Fruit fly (Drosophila melanogaster): ENCODE results near the gene CG16890.

The CG16890 gene

DNA sequence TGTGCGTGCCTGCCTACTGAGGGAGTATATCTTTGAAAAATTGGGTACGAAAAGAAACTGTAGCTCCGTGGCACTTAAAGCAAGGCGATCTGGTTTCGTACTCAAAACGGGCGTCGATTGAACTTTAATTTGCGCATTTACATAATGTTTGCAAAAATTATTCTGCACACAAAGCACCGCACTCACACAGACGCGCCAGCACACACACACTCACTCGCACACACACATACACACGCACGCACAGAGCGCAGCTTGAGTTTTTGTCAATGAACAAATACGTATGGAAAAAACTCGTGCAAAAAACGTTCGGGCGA lies 4.4 kb downstream of the CG16890 start (continued):
- TF ChIP-seq chn (GFP tag; optimal IDR thresholded peaks at IDR 0.05) (no peak), ato (GFP tag; IDR thresholded peaks at IDR 0.05; ENCODE audit: partially characterized antibody) (peak; percentile 43; the same call in 1 of the 2 replicates), her (GFP tag; optimal IDR thresholded peaks at IDR 0.05) (peak; percentile 17), CG6813 (GFP tag; optimal IDR thresholded peaks at IDR 0.05) (no peak), bowl (GFP tag; IDR thresholded peaks at IDR 0.05) (peak; percentile 41; the same call in 1 of the 2 replicates), CG7372 (GFP tag; IDR thresholded peaks at IDR 0.05) (no peak), cwo (GFP tag; optimal IDR thresholded peaks at IDR 0.05) (no peak), H15 (GFP tag; IDR thresholded peaks at IDR 0.05) (0 out of 3 replicates have a peak, but pooled peaks have one; percentile 19), Six4 (GFP tag; optimal IDR thresholded peaks at IDR 0.05) (no peak), CG7786 (GFP tag; optimal IDR thresholded peaks at IDR 0.05) (no peak), CG13287 (GFP tag; IDR thresholded peaks at IDR 0.05; ENCODE audit: partially characterized antibody) (peak; percentile 15; the same call in 1 of the 2 replicates), Dref (GFP tag; IDR thresholded peaks at IDR 0.05) (no peak), knrl (GFP tag; IDR thresholded peaks at IDR 0.05; ENCODE audit: partially characterized antibody) (no peak), hth (optimal IDR thresholded peaks at IDR 0.05) (no peak), wek (GFP tag; optimal IDR thresholded peaks at IDR 0.05) (peak; percentile 13), CG12769 (tag; optimal IDR thresholded peaks at IDR 0.05) (peak; percentile 22), grau (tag; optimal IDR thresholded peaks at IDR 0.05) (no peak), CG2199 (GFP tag; IDR thresholded peaks at IDR 0.05) (0 out of 3 replicates have a peak, but pooled peaks have one; percentile 22), cg (GFP tag; optimal IDR thresholded peaks at IDR 0.05) (peak; percentile 69), rib (GFP tag; IDR thresholded peaks at IDR 0.05) (peak; percentile 92)

DNA sequence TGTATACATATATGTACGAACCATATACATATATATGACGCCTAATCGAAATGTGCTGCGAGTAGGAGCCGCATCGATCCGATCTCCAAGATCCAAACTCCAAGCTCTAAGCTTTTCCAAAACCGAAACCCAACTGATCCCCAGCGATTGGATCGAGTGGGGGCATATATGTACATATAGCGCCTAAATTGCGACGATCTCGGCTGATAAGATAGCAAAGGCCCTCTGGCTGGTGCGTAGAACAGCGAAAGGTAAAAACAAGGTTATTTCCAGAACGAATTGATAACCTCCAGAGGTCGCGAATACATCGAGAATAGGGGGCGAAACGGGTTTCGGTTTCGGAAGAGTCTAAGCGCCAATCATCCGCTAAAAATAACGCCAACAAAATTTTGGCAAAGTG lies 5.0 kb downstream of the CG16890 start:
- TF ChIP-seq pan (optimal IDR thresholded peaks at IDR 0.05), result no peak
- TF ChIP-seq pan (GFP tag; optimal IDR thresholded peaks at IDR 0.05 in 1 of 2, IDR thresholded peaks at IDR 0.05 in 1 of 2), result no peak
- no peak for TF ChIP-seq ham (GFP tag; IDR thresholded peaks at IDR 0.05)
- no peak for TF ChIP-seq Dip3 (GFP tag; optimal IDR thresholded peaks at IDR 0.05)
- peak; percentile 81 for TF ChIP-seq grn (GFP tag; optimal IDR thresholded peaks at IDR 0.05)
- TF ChIP-seq CG18619 (GFP tag; optimal IDR thresholded peaks at IDR 0.05), result no peak
- TF ChIP-seq mld (GFP tag; IDR thresholded peaks at IDR 0.05; ENCODE audit: partially characterized antibody), result no peak
- TF ChIP-seq HLH54F (GFP tag; optimal IDR thresholded peaks at IDR 0.05), result no peak
- TF ChIP-seq CG34376 (GFP tag; optimal IDR thresholded peaks at IDR 0.05), result peak; percentile 62
- TF ChIP-seq mirr (GFP tag; optimal IDR thresholded peaks at IDR 0.05), result peak; percentile 43
- no peak for TF ChIP-seq Drgx (GFP tag; IDR thresholded peaks at IDR 0.05)
- TF ChIP-seq gem (tag; optimal IDR thresholded peaks at IDR 0.05), result no peak
- TF ChIP-seq HLH4C (GFP tag; IDR thresholded peaks at IDR 0.05; ENCODE audit: partially characterized antibody), result no peak
- TF ChIP-seq CG3726 (GFP tag; IDR thresholded peaks at IDR 0.05), result no peak
- no peak for TF ChIP-seq CG3407 (GFP tag; optimal IDR thresholded peaks at IDR 0.05)
- no peak for TF ChIP-seq Lim3 (GFP tag; IDR thresholded peaks at IDR 0.05)
- TF ChIP-seq CG6813 (GFP tag; optimal IDR thresholded peaks at IDR 0.05), result no peak
- no peak for TF ChIP-seq mam (GFP tag; optimal IDR thresholded peaks at IDR 0.05)
- TF ChIP-seq jigr1 (GFP tag; IDR thresholded peaks at IDR 0.05), result no peak
- peak; percentile 11; the same call in 1 of the 3 replicates for TF ChIP-seq CG7963 (GFP tag; IDR thresholded peaks at IDR 0.05; ENCODE audit: partially characterized antibody)
- TF ChIP-seq Blimp-1 (GFP tag; optimal IDR thresholded peaks at IDR 0.05), result no peak
- TF ChIP-seq lov (optimal IDR thresholded peaks at IDR 0.05), result no peak
- no peak for TF ChIP-seq lov (GFP tag; IDR thresholded peaks at IDR 0.05)
- TF ChIP-seq dmrt11E (tag; optimal IDR thresholded peaks at IDR 0.05), result no peak
- no peak for TF ChIP-seq wek (GFP tag; optimal IDR thresholded peaks at IDR 0.05)
- 0 out of 2 replicates have a peak, but pooled peaks have one; percentile 43 for TF ChIP-seq tna (GFP tag; IDR thresholded peaks at IDR 0.05; ENCODE audit: partially characterized antibody)
- no peak for TF ChIP-seq Dp (GFP tag; optimal IDR thresholded peaks at IDR 0.05)
- no peak for TF ChIP-seq al (GFP tag; IDR thresholded peaks at IDR 0.05)
- TF ChIP-seq zfh1 (GFP tag; IDR thresholded peaks at IDR 0.05), result no peak
- TF ChIP-seq CG5245 (GFP tag; optimal IDR thresholded peaks at IDR 0.05), result no peak
- TF ChIP-seq CG13424 (tag; optimal IDR thresholded peaks at IDR 0.05), result no peak
- no peak for TF ChIP-seq fu2 (GFP tag; optimal IDR thresholded peaks at IDR 0.05)
- no peak for TF ChIP-seq grau (tag; optimal IDR thresholded peaks at IDR 0.05)
- no peak for TF ChIP-seq NC2β (GFP tag; optimal IDR thresholded peaks at IDR 0.05)
